Worm (Caenorhabditis elegans): ENCODE data around the gene nex-1.

DNA sequence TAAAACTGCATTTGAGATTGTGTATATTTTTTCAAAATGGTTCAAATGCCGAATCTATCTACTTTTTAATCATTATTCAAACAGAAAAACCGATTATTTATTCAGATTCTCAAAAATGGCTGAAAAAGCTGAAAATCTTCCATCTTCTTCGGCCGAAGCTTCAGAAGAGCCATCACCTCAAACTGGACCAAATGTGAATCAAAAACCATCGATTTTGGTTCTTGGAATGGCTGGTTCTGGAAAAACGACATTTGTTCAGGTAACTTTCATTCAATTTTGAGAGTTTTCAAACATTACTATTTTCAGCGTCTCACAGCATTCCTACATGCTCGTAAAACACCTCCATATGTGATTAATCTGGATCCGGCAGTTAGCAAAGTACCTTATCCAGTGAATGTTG lies 33.5 kb downstream of the nex-1 start, which contains the start of gene gop-2:
- TF ChIP-seq egl-27 (tag; optimal IDR thresholded peaks at IDR 0.05) (no peak), elt-1 (tag; optimal IDR thresholded peaks at IDR 0.05) (no peak), nhr-77 (tag; optimal IDR thresholded peaks at IDR 0.05) (no peak)
